Worm (Caenorhabditis elegans) whole organism, L4/young adult: ENCODE results near the gene ZK262.8.
"Not testable (repeated sequence)": the region's sequence is repeated elsewhere in the genome, so short reads cannot be mapped to it uniquely, and the experiment has no call there.

Source experiments
- W03F9.2 ChIP-seq: fragments of 150-350 bp; optimal IDR thresholded peaks from 2 replicates; lab custom pipeline; 2014; ENCODE audit warnings: missing biosample characterization, missing genetic modification characterization
- dao-5 ChIP-seq: sonication (generic microtip); optimal IDR thresholded peaks from 2 replicates; lab custom pipeline; 2016; ENCODE audit warnings: missing genotype, missing genetic modification characterization, moderate library complexity, missing compliant biosample characterization
- him-1 ChIP-seq: sonication (generic microtip); optimal IDR thresholded peaks from 2 replicates; lab custom pipeline; 2016; ENCODE audit warnings: missing genotype, missing genetic modification reagents, missing genetic modification characterization, missing compliant biosample characterization

ZK262.8 gene

ce11 chrV:18438081-18438480 is at the start of gene ZK262.8:
Gene ZK262.8, plus strand, starts transcription at chrV:18438381.
- TF ChIP-seq him-1 (no peak), dao-5 (no peak), W03F9.2 (tag; lab: Kevin White, UChicago) (no peak)

ce11 chrV:18389046-18389445 is 49.1 kb upstream of the ZK262.8 start, which contains the start of the genes Y51A2B.4 and Y51A2B.5:
Gene Y51A2B.4, minus strand, starts transcription at chrV:18389146.
Gene Y51A2B.5, plus strand, starts transcription at chrV:18389277.
- TF ChIP-seq W03F9.2 (tag; lab: Kevin White, UChicago): no peak
- TF ChIP-seq dao-5: no peak
- TF ChIP-seq him-1: no peak

- TF ChIP-seq him-1: no peak
- no peak for TF ChIP-seq W03F9.2 (tag; lab: Kevin White, UChicago)
- TF ChIP-seq dao-5: no peak
These were observed 44.0 kb upstream of the ZK262.8 start, which contains the start of gene Y51A2B.6 for ce11 chrV:18394203-18394602. Gene Y51A2B.6, minus strand, starts transcription at chrV:18394303.

DNA sequence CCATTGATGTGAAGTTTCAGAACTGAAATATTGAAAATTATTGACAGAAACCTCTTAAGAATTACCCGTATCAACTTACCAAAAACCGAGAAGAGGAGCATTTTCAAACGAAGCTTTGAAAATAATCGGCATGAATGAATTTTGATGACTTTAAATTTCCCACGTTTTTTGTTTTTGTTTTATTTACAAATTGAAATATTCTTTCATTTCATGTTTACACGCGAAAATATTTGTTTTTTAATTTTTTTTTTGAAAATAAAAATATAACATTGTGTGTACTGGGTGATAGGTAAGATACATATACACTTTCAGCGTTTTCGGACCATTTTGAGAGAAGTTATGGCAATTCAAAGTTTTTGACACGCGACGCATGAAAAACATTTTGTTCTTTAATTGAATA is 42.5 kb upstream of the ZK262.8 start, which contains the start of gene Y51A2B.9:
TSS of gene Y51A2B.9 (minus strand) at position 101 of the 400 bp plus-strand sequence.
- TF ChIP-seq dao-5 (no peak), W03F9.2 (tag; lab: Kevin White, UChicago) (no peak), him-1 (no peak)

- TF ChIP-seq dao-5 (no peak), him-1 (no peak), W03F9.2 (tag; lab: Kevin White, UChicago) (no peak)
These were observed 40.4 kb upstream of the ZK262.8 start, which contains the start of gene Y51A2B.16 for ce11 chrV:18397814-18398213. Gene Y51A2B.16, minus strand, starts transcription at chrV:18397914.

ce11 chrV:18402743-18403142 is 35.4 kb upstream of the ZK262.8 start:
- TF ChIP-seq W03F9.2 (tag; lab: Kevin White, UChicago) (no peak), him-1 (no peak), dao-5 (no peak)

- TF ChIP-seq W03F9.2 (tag; lab: Kevin White, UChicago); him-1; dao-5: not testable (repeated sequence)
These were observed 33.4 kb upstream of the ZK262.8 start, which contains the start of gene srh-209 for ce11 chrV:18404767-18405166. Gene srh-209, minus strand, starts transcription at chrV:18404867.

- TF ChIP-seq W03F9.2 (tag; lab: Kevin White, UChicago) (no peak), him-1 (no peak), dao-5 (no peak)
These were observed 28.0 kb upstream of the ZK262.8 start, which contains the start of gene srh-207 for ce11 chrV:18410142-18410541. Gene srh-207, minus strand, starts transcription at chrV:18410242.

DNA sequence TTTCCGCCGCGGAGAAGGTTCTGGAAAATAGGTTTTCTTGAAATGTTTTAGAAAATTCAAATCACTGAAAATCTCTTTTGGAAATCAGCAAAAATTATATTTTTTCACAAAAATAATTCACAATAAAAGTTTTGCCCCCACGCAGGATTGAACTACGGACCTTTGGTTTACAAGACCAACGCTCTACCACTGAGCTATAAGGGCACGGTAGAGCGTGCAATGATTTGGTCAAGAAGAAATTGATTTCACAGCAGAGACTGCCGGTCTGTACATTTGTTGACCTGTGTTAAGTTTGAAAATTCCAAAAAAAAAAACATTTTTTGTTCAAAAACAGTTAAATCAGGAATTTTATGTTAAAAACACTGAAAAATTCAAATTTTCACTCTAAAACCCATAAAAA is 25.8 kb upstream of the ZK262.8 start:
- no peak for TF ChIP-seq dao-5
- TF ChIP-seq him-1: no peak
- TF ChIP-seq W03F9.2 (tag; lab: Kevin White, UChicago): no peak

ce11 chrV:18412887-18413286 is 25.3 kb upstream of the ZK262.8 start, which contains the start of gene ZK262.2:
Gene ZK262.2, minus strand, starts transcription at chrV:18412987.
- no peak for TF ChIP-seq W03F9.2 (tag; lab: Kevin White, UChicago)
- no peak for TF ChIP-seq dao-5
- TF ChIP-seq him-1: no peak

DNA sequence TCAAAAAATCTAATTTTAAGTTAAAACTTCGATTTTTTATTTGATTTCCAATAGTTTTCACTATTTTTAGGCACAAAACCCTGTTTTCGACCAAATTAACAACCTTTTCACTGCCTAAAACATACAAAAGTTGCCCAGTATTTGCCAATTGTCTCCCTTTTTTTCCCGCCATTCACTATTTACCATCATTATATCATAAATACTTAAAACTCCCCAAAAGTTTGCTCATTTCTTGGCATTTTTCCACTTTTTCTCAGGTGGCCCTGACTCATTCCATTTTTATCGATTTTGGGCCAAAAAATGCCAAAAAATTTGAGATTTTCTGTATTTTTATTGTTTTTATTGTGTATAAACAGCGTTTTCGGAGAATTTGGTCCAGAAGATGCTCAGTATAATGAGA is 24.1 kb upstream of the ZK262.8 start, which contains the start of gene txt-8:
TSS of gene txt-8 (plus strand) at position 301 of the 400 bp plus-strand sequence.
- TF ChIP-seq dao-5 (no peak), W03F9.2 (tag; lab: Kevin White, UChicago) (no peak), him-1 (no peak)

- TF ChIP-seq W03F9.2 (tag; lab: Kevin White, UChicago) (no peak), dao-5 (no peak), him-1 (no peak)
These were observed 17.4 kb upstream of the ZK262.8 start, which contains the start of gene srj-26 for ce11 chrV:18420797-18421196. Gene srj-26, plus strand, starts transcription at chrV:18421097.

DNA sequence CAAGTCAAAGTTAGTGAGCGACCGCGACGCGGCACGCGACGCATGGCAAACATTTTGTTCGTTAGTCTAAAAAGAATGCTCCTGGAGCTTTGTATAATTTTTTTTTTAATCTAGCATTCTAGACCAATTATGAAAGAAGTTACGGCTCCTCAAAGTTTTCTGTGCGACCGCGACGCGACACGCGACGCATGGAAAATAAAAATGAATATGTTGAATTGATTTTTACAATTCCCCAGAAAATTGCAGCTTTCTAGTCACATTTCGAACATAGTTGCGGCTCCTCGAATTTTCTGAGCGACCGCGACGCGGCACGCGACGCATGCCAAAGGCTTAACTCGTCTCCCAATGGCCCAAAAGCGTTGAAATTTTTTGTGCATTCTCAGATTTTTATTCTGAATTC is 13.7 kb upstream of the ZK262.8 start, which contains the start of gene ZK262.4:
TSS of gene ZK262.4 (minus strand) at position 101 of the 400 bp plus-strand sequence.
- TF ChIP-seq him-1 (no peak), dao-5 (no peak), W03F9.2 (tag; lab: Kevin White, UChicago) (no peak)

DNA sequence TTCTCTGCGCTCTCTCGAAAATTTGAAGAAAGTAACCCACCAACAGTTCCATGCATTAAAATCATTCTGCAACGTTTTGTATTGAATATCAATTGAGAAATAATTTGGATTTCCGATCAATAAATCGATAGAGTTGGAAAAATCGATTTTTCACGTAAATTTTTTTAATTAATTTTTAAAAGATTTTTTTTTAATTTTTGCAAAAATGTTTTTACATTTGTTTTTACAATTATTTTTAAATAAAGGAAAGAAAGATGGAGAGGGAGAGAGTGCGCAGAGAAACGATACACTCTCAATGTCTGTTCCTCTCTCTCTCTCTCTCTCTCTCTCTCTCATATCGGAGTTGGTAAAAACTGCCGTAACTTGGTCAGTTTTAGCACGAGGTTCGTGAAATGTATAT is 12.6 kb upstream of the ZK262.8 start, which contains the start of gene ZK262.19:
TSS of gene ZK262.19 (minus strand) at position 101 of the 400 bp plus-strand sequence.
- TF ChIP-seq dao-5: no peak
- no peak for TF ChIP-seq him-1
- TF ChIP-seq W03F9.2 (tag; lab: Kevin White, UChicago): no peak

DNA sequence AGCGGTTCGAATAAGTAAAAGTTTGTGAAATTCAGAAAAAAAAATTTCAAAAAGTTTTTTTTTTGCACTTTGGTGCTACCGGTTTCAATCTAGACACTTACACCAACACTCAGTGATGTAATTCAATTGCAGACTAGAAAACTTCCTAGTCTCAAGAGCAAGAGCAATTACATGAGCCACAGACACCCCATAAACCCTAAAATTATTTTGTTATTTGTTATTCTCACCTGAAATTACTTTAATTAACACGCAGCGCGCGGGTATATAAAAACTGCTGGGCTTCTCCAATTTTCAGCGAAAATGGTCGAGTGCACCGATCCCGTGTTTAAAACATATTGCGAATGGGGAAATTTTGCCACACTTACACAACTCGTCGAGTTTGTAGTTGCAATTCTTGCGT is 11.9 kb upstream of the ZK262.8 start, which contains the start of gene srw-83:
TSS of gene srw-83 (plus strand) at position 301 of the 400 bp plus-strand sequence.
- TF ChIP-seq him-1: no peak
- TF ChIP-seq dao-5: no peak
- TF ChIP-seq W03F9.2 (tag; lab: Kevin White, UChicago): no peak
